Fruit fly (Drosophila melanogaster): ENCODE data around the gene CG13907.

CG13907 gene

DNA sequence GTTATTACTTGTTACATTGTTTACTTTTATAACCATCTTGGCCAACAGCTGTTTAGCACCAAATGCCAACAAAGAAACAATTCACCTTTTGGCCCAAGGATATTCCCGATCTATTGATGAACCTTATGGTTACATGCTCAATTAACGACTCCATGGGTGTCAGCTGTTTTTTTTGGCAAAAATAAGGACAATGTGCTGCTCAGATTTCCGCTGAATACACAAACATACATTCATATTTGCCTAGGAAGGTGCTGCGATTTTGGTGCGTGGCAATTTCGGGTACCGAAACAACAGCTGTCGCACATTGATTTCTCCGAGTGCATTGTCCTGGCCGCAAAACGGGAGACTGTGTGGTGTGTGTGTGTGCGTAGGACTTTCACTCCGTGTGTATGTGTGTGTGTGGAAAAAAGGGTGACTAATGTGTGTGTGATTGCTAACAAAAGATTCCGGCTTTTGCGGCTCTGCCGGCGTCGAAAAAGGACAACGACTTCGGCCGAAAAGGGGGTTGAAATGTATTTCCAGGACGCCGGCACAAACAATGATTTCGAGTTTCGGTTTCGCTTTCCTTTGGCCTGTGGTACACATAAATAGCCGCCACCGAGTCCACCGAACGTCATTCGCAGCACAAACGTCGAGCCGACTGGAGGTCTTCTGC is 26.8 kb upstream of the CG13907 start, which contains the start of gene nerfin-1 (continued):
- TF ChIP-seq acj6 (GFP tag; optimal IDR thresholded peaks at IDR 0.05) (no peak), CG8319 (GFP tag; optimal IDR thresholded peaks at IDR 0.05) (no peak), CG15336 (GFP tag; IDR thresholded peaks at IDR 0.05) (no peak), lz (GFP tag; optimal IDR thresholded peaks at IDR 0.05) (peak; percentile 3), CG1621 (tag; optimal IDR thresholded peaks at IDR 0.05) (no peak), Eip78C (GFP tag) (no peak), CG3032 (tag; optimal IDR thresholded peaks at IDR 0.05) (no peak), cyc (GFP tag; optimal IDR thresholded peaks at IDR 0.05) (no peak), CG10669 (GFP tag; optimal IDR thresholded peaks at IDR 0.05) (peak; percentile 4), eg (GFP tag; IDR thresholded peaks at IDR 0.05) (no peak), dsx (GFP tag; optimal IDR thresholded peaks at IDR 0.05; ENCODE audit: poor library complexity, severe bottlenecking) (no peak), vri (GFP tag; optimal IDR thresholded peaks at IDR 0.05) (no peak), Gug (GFP tag; IDR thresholded peaks at IDR 0.05) (no peak), spab (GFP tag; optimal IDR thresholded peaks at IDR 0.05) (peak; percentile 0), CG11294 (GFP tag; IDR thresholded peaks at IDR 0.05) (no peak), CG6808 (GFP tag; optimal IDR thresholded peaks at IDR 0.05) (no peak), CG4318 (GFP tag; optimal IDR thresholded peaks at IDR 0.05) (no peak), CG6854 (GFP tag; optimal IDR thresholded peaks at IDR 0.05) (no peak), ss (GFP tag; optimal IDR thresholded peaks at IDR 0.05) (no peak), CG6792 (GFP tag; optimal IDR thresholded peaks at IDR 0.05) (no peak)

DNA sequence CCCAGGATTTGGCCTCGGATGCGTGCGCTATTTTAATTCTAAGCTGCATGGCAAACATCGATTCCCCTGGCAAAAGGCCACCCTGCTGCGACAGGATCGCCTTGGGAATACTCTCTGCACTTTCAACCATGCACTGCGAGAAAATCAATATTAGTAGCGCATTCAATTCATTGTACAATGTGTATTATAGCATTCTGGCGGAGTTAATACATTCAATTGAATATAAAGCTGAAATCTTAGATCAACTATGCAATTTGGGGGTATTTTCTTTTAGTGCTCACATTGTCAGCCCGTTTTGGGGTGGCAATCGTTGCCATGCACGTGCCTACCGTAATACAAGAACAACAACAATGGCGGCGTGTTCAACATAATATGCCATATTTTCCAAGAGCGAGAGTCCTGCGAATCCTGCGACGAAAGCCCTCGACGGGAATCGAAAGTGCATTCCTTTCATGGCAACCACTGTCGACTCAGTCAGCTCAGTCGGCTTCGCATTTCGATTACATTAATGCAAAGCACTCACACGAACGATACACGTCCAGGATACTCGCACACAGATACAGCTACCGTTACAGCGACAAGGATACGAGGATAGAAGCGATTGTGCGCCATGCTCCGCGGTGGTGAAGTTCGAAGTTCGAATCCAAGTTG is 26.0 kb upstream of the CG13907 start:
- TF ChIP-seq Eip75B (GFP tag; optimal IDR thresholded peaks at IDR 0.05) (peak; percentile 33), svp (GFP tag) (peak; percentile 65), CG3032 (tag; optimal IDR thresholded peaks at IDR 0.05) (peak; percentile 43), CG10631 (GFP tag; optimal IDR thresholded peaks at IDR 0.05) (no peak), fkh (GFP tag; optimal IDR thresholded peaks at IDR 0.05) (no peak), CG8632 (GFP tag; optimal IDR thresholded peaks at IDR 0.05) (peak; percentile 26), CG11762 (GFP tag; optimal IDR thresholded peaks at IDR 0.05; ENCODE audit: insufficient read depth) (no peak), esn (GFP tag; optimal IDR thresholded peaks at IDR 0.05) (peak; percentile 57), CG1621 (tag; optimal IDR thresholded peaks at IDR 0.05) (peak; percentile 8), fd59A (GFP tag; optimal IDR thresholded peaks at IDR 0.05) (peak; percentile 5), dac (GFP tag; optimal IDR thresholded peaks at IDR 0.05) (no peak), CG11294 (GFP tag; IDR thresholded peaks at IDR 0.05) (no peak), dsx (GFP tag; optimal IDR thresholded peaks at IDR 0.05; ENCODE audit: poor library complexity, severe bottlenecking) (peak; percentile 2), fd85E (GFP tag; optimal IDR thresholded peaks at IDR 0.05) (no peak), CG6808 (GFP tag; optimal IDR thresholded peaks at IDR 0.05) (peak; percentile 20), topi (GFP tag; optimal IDR thresholded peaks at IDR 0.05) (peak; percentile 53), achi (GFP tag; optimal IDR thresholded peaks at IDR 0.05) (no peak), Met (GFP tag; optimal IDR thresholded peaks at IDR 0.05) (peak; percentile 62), CG11902 (GFP tag; optimal IDR thresholded peaks at IDR 0.05) (peak; percentile 9), Sox15 (GFP tag; optimal IDR thresholded peaks at IDR 0.05) (no peak), cyc (GFP tag; optimal IDR thresholded peaks at IDR 0.05) (peak; percentile 59), Eip78C (GFP tag) (peak; percentile 78), CG15336 (GFP tag; IDR thresholded peaks at IDR 0.05) (no peak), vri (GFP tag; optimal IDR thresholded peaks at IDR 0.05) (peak; percentile 52), CG4318 (GFP tag; optimal IDR thresholded peaks at IDR 0.05) (no peak), CG8319 (GFP tag; optimal IDR thresholded peaks at IDR 0.05) (peak; percentile 38), Sox14 (GFP tag; optimal IDR thresholded peaks at IDR 0.05) (peak; percentile 20), CG6163 (GFP tag; IDR thresholded peaks at IDR 0.05) (peak; percentile 69; the same call in 1 of the 3 replicates), Hr38 (GFP tag; optimal IDR thresholded peaks at IDR 0.05) (no peak), acj6 (GFP tag; optimal IDR thresholded peaks at IDR 0.05) (peak; percentile 47), CG9139 (GFP tag; optimal IDR thresholded peaks at IDR 0.05) (no peak), Blimp-1 (GFP tag; optimal IDR thresholded peaks at IDR 0.05) (no peak), pdm3 (GFP tag; optimal IDR thresholded peaks at IDR 0.05) (peak; percentile 41), ss (GFP tag; optimal IDR thresholded peaks at IDR 0.05) (peak in 1 of 2 experiments; percentile 58), CG8119 (GFP tag; IDR thresholded peaks at IDR 0.05) (no peak), Lpt (GFP tag; optimal IDR thresholded peaks at IDR 0.05) (no peak), Sox102F (GFP tag; optimal IDR thresholded peaks at IDR 0.05) (peak; percentile 56), CG3919 (GFP tag; optimal IDR thresholded peaks at IDR 0.05) (peak; percentile 56), CG34406 (GFP tag; optimal IDR thresholded peaks at IDR 0.05) (peak; percentile 21)
